Worm (Caenorhabditis elegans): ENCODE data around the gene F47B8.4.

- TF ChIP-seq lin-39 (tag; optimal IDR thresholded peaks at IDR 0.05) (no peak), elt-1 (tag; optimal IDR thresholded peaks at IDR 0.05) (no peak), F13H6.1 (tag; optimal IDR thresholded peaks at IDR 0.05) (no peak), ceh-82 (tag; optimal IDR thresholded peaks at IDR 0.05) (no peak), elt-3 (tag; optimal IDR thresholded peaks at IDR 0.05) (no peak), nhr-237 (tag; optimal IDR thresholded peaks at IDR 0.05) (no peak)
Measured at ce11 chrV:14320730-14321319, 3.6 kb downstream of the F47B8.4 start.
